Worm (Caenorhabditis elegans): ENCODE measurements around the gene T10D4.1.

DNA sequence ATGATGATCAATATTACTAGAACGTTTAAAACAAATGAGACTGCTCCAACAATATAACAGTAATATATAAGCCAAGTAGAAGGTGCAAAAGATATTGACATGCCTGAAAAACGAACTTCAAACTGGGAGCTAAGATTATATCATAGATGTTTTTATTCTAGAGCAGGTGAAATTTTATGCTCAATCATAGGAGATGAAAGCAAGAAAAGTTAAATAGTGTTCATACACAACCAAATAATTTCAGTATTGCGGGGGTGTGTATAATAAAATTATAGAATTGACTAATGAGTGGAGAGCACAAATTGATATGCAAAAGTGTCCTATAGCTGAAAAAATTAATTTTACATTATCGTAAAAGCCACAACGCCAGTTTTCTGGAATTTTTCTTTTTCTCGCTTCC, 9.0 kb downstream of the T10D4.1 start, which contains the start of gene sri-34:
- TF ChIP-seq C08G9.2 (tag; optimal IDR thresholded peaks at IDR 0.05) (no peak), rnt-1 (tag; optimal IDR thresholded peaks at IDR 0.05) (no peak)
